Fruit fly (Drosophila melanogaster) whole organism, prepupa: Measurements from ENCODE around the gene CG32213.
"Not testable (repeated sequence)": the region's sequence is repeated elsewhere in the genome, so short reads cannot be mapped to it uniquely, and the experiment has no call there.

ENCODE experiments used
- CG10669 ChIP-seq: fragments of 200-800 bp; sonication (Bioruptor generic); optimal IDR thresholded peaks from 3 replicates; lab custom pipeline; 2018; ENCODE audit warnings: missing biosample characterization, mild to moderate bottlenecking, missing genetic modification characterization, moderate library complexity
- CG11294 ChIP-seq: fragments of 200-800 bp; sonication (Bioruptor generic); IDR thresholded peaks from 2 replicates; pipeline ENCODE4 v1.3.6; 2022; ENCODE audit warnings: missing biosample characterization, missing genetic modification characterization
- CG11762 ChIP-seq: fragments of 200-800 bp; sonication (Bioruptor generic); optimal IDR thresholded peaks from 3 replicates; lab custom pipeline; 2016; ENCODE audit warnings: missing biosample characterization, missing genetic modification characterization; ENCODE audit not compliant: insufficient read depth
- CG31627 ChIP-seq: fragments of 200-800 bp; sonication (Bioruptor generic); optimal IDR thresholded peaks from 3 replicates; lab custom pipeline; 2016; ENCODE audit warnings: missing biosample characterization, missing genetic modification characterization
- CG32006 ChIP-seq: fragments of 200-800 bp; sonication (Bioruptor generic); optimal IDR thresholded peaks from 3 replicates; lab custom pipeline; 2017; ENCODE audit warnings: missing biosample characterization, mild to moderate bottlenecking, missing genetic modification characterization
- CG4318 ChIP-seq: fragments of 200-800 bp; sonication (Bioruptor generic); optimal IDR thresholded peaks from 3 replicates; lab custom pipeline; 2017; ENCODE audit warnings: missing biosample characterization, mild to moderate bottlenecking, missing genetic modification characterization
- CG6163 ChIP-seq: fragments of 200-800 bp; sonication (Bioruptor generic); IDR thresholded peaks from 3 replicates; pipeline ENCODE4 v1.3.6; 2022; ENCODE audit warnings: missing biosample characterization, missing genetic modification characterization
- CG6276 ChIP-seq: fragments of 200-800 bp; sonication (Bioruptor generic); optimal IDR thresholded peaks from 2 replicates; lab custom pipeline; 2017; ENCODE audit warnings: missing biosample characterization, mild to moderate bottlenecking, missing genetic modification characterization
- CG6792 ChIP-seq: fragments of 200-800 bp; sonication (Bioruptor generic); optimal IDR thresholded peaks from 3 replicates; lab custom pipeline; 2016; ENCODE audit warnings: missing biosample characterization, missing genetic modification characterization
- CG7368 ChIP-seq: fragments of 200-800 bp; sonication (Bioruptor generic); optimal IDR thresholded peaks from 3 replicates; lab custom pipeline; 2016; ENCODE audit warnings: missing biosample characterization, missing genetic modification characterization
- CG8119 ChIP-seq: fragments of 200-800 bp; sonication (Bioruptor generic); IDR thresholded peaks from 3 replicates; pipeline ENCODE4 v1.3.6; 2022; ENCODE audit warnings: missing biosample characterization, missing genetic modification characterization
- CG8632 ChIP-seq: fragments of 200-800 bp; sonication (Bioruptor generic); optimal IDR thresholded peaks from 3 replicates; lab custom pipeline; 2016; ENCODE audit warnings: missing biosample characterization, missing genetic modification characterization
- Eip75B ChIP-seq: fragments of 200-800 bp; sonication (Bioruptor generic); optimal IDR thresholded peaks from 3 replicates; lab custom pipeline; 2016; ENCODE audit warnings: missing biosample characterization, missing genetic modification characterization
- Eip78C ChIP-seq: fragments of 200-800 bp; sonication (Bioruptor generic); peaks from one replicate; lab custom pipeline; 2016; ENCODE audit warnings: missing biosample characterization, missing genetic modification characterization
- Ets21C ChIP-seq: fragments of 200-800 bp; sonication (Bioruptor generic); optimal IDR thresholded peaks from 3 replicates; lab custom pipeline; 2016; ENCODE audit warnings: missing biosample characterization, missing genetic modification characterization
- Ets96B ChIP-seq: fragments of 200-800 bp; optimal IDR thresholded peaks from 2 replicates; lab custom pipeline; 2019; ENCODE audit warnings: missing biosample characterization, mild to moderate bottlenecking, missing genetic modification characterization, moderate library complexity
- Hr38 ChIP-seq: sonication (Bioruptor generic); optimal IDR thresholded peaks from 2 replicates; lab custom pipeline; 2016; ENCODE audit warnings: missing biosample characterization, missing genetic modification characterization
- Hr4 ChIP-seq: fragments of 200-800 bp; sonication (Bioruptor generic); optimal IDR thresholded peaks from 3 replicates; lab custom pipeline; 2016; ENCODE audit warnings: missing biosample characterization, missing genetic modification characterization
- Lpt ChIP-seq: fragments of 200-800 bp; sonication (Bioruptor generic); optimal IDR thresholded peaks from 3 replicates; lab custom pipeline; 2016; ENCODE audit warnings: missing biosample characterization, missing genetic modification characterization
- Smox ChIP-seq: fragments of 200-800 bp; sonication (Bioruptor generic); optimal IDR thresholded peaks from 3 replicates; lab custom pipeline; 2016; ENCODE audit warnings: missing biosample characterization, missing genetic modification characterization
- Sox102F ChIP-seq: fragments of 200-800 bp; sonication (Bioruptor generic); optimal IDR thresholded peaks from 2 replicates; lab custom pipeline; 2016; ENCODE audit warnings: missing biosample characterization, mild to moderate bottlenecking, missing genetic modification characterization
- Sox14 ChIP-seq: fragments of 200-800 bp; sonication (Bioruptor generic); optimal IDR thresholded peaks from 3 replicates; lab custom pipeline; 2016; ENCODE audit warnings: missing biosample characterization, missing genetic modification characterization
- Sox15 ChIP-seq: fragments of 200-800 bp; sonication (Bioruptor generic); optimal IDR thresholded peaks from 3 replicates; lab custom pipeline; 2016; ENCODE audit warnings: missing biosample characterization, missing genetic modification characterization
- achi ChIP-seq: fragments of 200-800 bp; sonication (Bioruptor generic); optimal IDR thresholded peaks from 3 replicates; lab custom pipeline; 2016; ENCODE audit warnings: missing biosample characterization, missing genetic modification characterization
- cyc ChIP-seq: fragments of 200-800 bp; sonication (Bioruptor generic); optimal IDR thresholded peaks from 3 replicates; lab custom pipeline; 2016; ENCODE audit warnings: missing biosample characterization, missing genetic modification characterization
- eg ChIP-seq: fragments of 200-800 bp; sonication (Bioruptor generic); IDR thresholded peaks from 3 replicates; pipeline ENCODE4 v1.3.6; 2022; ENCODE audit warnings: missing biosample characterization, missing genetic modification characterization
- fd59A ChIP-seq: fragments of 200-800 bp; sonication (Bioruptor generic); optimal IDR thresholded peaks from 2 replicates; lab custom pipeline; 2017; ENCODE audit warnings: missing biosample characterization, mild to moderate bottlenecking, missing genetic modification characterization, missing genetic modification reagents
- fd85E ChIP-seq: fragments of 200-800 bp; sonication (Bioruptor generic); optimal IDR thresholded peaks from 3 replicates; lab custom pipeline; 2016; ENCODE audit warnings: missing biosample characterization, missing genetic modification characterization
- pdm3 ChIP-seq: fragments of 200-800 bp; sonication (Bioruptor generic); optimal IDR thresholded peaks from 3 replicates; lab custom pipeline; 2016; ENCODE audit warnings: missing biosample characterization, missing genetic modification characterization
- spab ChIP-seq: fragments of 200-800 bp; sonication (Bioruptor generic); optimal IDR thresholded peaks from 2 replicates; lab custom pipeline; 2017; ENCODE audit warnings: missing biosample characterization, mild to moderate bottlenecking, missing genetic modification characterization, missing genetic modification reagents
- ss ChIP-seq, 2 experiments: fragments of 200-800 bp; sonication (Bioruptor generic); optimal IDR thresholded peaks; 2 replicates in 1 of 2; 3 replicates in 1 of 2; lab custom pipeline; 2017 to 2018; ENCODE audit warnings: mild to moderate bottlenecking in 2 of 2, missing biosample characterization in 2 of 2, missing genetic modification characterization in 2 of 2, moderate library complexity in 1 of 2
- svp ChIP-seq: fragments of 200-800 bp; sonication (Bioruptor generic); peaks from one replicate; lab custom pipeline; 2016; ENCODE audit warnings: missing biosample characterization, missing genetic modification characterization
- topi ChIP-seq: fragments of 200-800 bp; sonication (Bioruptor generic); optimal IDR thresholded peaks from 3 replicates; lab custom pipeline; 2016; ENCODE audit warnings: missing biosample characterization, missing genetic modification characterization

The CG32213 gene

dm6 chr3L:19466979-19467378 lies 8.7 kb upstream of the CG32213 start, which contains the start of the genes CG14096 and CG32214:
TSS of gene CG14096 (minus strand) at chr3L:19467079.
TSS of gene CG32214 (plus strand) at chr3L:19467346.
- not testable (repeated sequence) for TF ChIP-seq CG31627, Eip75B, pdm3 (GFP tag; lab: Kevin White, UChicago)

- not testable (repeated sequence) for TF ChIP-seq CG6276 (GFP tag; lab: Kevin White, UChicago); Lpt; achi
Observed at dm6 chr3L:19472128-19472527, 3.5 kb upstream of the CG32213 start, which contains the start of the genes 825-Oak and CG12519. TSS of gene 825-Oak (minus strand) at chr3L:19472228. TSS of gene CG12519 (plus strand) at chr3L:19472491.

dm6 chr3L:19481209-19481608 lies 5.6 kb downstream of the CG32213 start:
- TF ChIP-seq svp (GFP tag; lab: Kevin White, UChicago) (peak; percentile 19), Eip78C (GFP tag; lab: Kevin White, UChicago) (peak; percentile 50), Sox14 (GFP tag; lab: Kevin White, UChicago) (no peak), ss (GFP tag; optimal IDR thresholded peaks at IDR 0.05; lab: Kevin White, UChicago) (peak in 1 of 2 experiments; percentile 6), eg (GFP tag; lab: Robert Waterston, UW) (0 out of 3 replicates have a peak, but pooled peaks have one; percentile 13), CG8632 (GFP tag; lab: Kevin White, UChicago) (no peak)

dm6 chr3L:19482014-19482413 lies 6.4 kb downstream of the CG32213 start:
- no peak for TF ChIP-seq Sox102F
- no peak for TF ChIP-seq fd59A (GFP tag; lab: Kevin White, UChicago)
- no peak for TF ChIP-seq Ets21C (GFP tag; lab: Kevin White, UChicago)
- TF ChIP-seq CG32006 = no peak
- TF ChIP-seq CG6792 (GFP tag; lab: Kevin White, UChicago) = no peak
- TF ChIP-seq CG4318 = no peak
- no peak for TF ChIP-seq CG10669 (GFP tag; lab: Kevin White, UChicago)
- no peak for TF ChIP-seq CG6163 (GFP tag; lab: Robert Waterston, UW)
- no peak for TF ChIP-seq Ets96B (tag; lab: Kevin White, UChicago)
- no peak for TF ChIP-seq Smox
- TF ChIP-seq topi (GFP tag; lab: Kevin White, UChicago) = no peak

dm6 chr3L:19483007-19483406 lies 7.4 kb downstream of the CG32213 start:
- TF ChIP-seq CG6163 (GFP tag; lab: Robert Waterston, UW) (no peak), CG11294 (no peak), cyc (GFP tag; lab: Kevin White, UChicago) (no peak), CG11762 (no peak), Hr4 (GFP tag; lab: Kevin White, UChicago) (no peak), Ets21C (GFP tag; lab: Kevin White, UChicago) (no peak), spab (GFP tag; lab: Kevin White, UChicago) (no peak), Lpt (no peak), Hr38 (no peak), CG8632 (GFP tag; lab: Kevin White, UChicago) (no peak), fd59A (GFP tag; lab: Kevin White, UChicago) (no peak), Sox15 (GFP tag; lab: Kevin White, UChicago) (no peak), CG7368 (GFP tag; lab: Kevin White, UChicago) (no peak), CG4318 (no peak), Ets96B (tag; lab: Kevin White, UChicago) (no peak), CG8119 (GFP tag; lab: Robert Waterston, UW) (no peak), Eip75B (GFP tag; lab: Kevin White, UChicago) (no peak), fd85E (no peak)
